Fruit fly (Drosophila melanogaster) whole organism, embryonic: ENCODE data around the gene CG32344.
A peak's percentile ranks its signal among the peaks of the same experiment; 100 is the strongest.

ENCODE experiments used
- Atf-2 ChIP-seq: fragments of 200-800 bp; sonication (Bioruptor generic); optimal IDR thresholded peaks from 2 replicates; lab custom pipeline; 2016; ENCODE audit warnings: missing biosample characterization, missing genetic modification characterization
- B-H1 ChIP-seq: fragments of 200-800 bp; sonication (Bioruptor generic); IDR thresholded peaks from 3 replicates; pipeline ENCODE4 v1.3.6; 2022; ENCODE audit warnings: missing biosample characterization, missing genetic modification characterization
- CG10147 ChIP-seq: fragments of 200-800 bp; sonication (Bioruptor generic); optimal IDR thresholded peaks from 2 replicates; lab custom pipeline; 2019; ENCODE audit warnings: missing biosample characterization, mild to moderate bottlenecking, missing genetic modification characterization, moderate library complexity
- CG10462 ChIP-seq: fragments of 200-800 bp; sonication (Bioruptor generic); optimal IDR thresholded peaks from 2 replicates; lab custom pipeline; 2016; ENCODE audit warnings: missing biosample characterization, missing genetic modification characterization
- CG10654 ChIP-seq: fragments of 200-800 bp; sonication (Bioruptor generic); optimal IDR thresholded peaks from 2 replicates; lab custom pipeline; 2016; ENCODE audit warnings: missing biosample characterization, missing genetic modification characterization
- CG11560 ChIP-seq: fragments of 200-800 bp; sonication (Bioruptor generic); IDR thresholded peaks from 3 replicates; pipeline ENCODE4 v1.3.6; 2022; ENCODE audit warnings: missing biosample characterization, missing genetic modification characterization
- CG12744 ChIP-seq: fragments of 200-800 bp; sonication (Bioruptor generic); optimal IDR thresholded peaks from 2 replicates; lab custom pipeline; 2016; ENCODE audit warnings: missing biosample characterization, missing genetic modification characterization
- CG15479 ChIP-seq: fragments of 200-800 bp; sonication (Bioruptor generic); optimal IDR thresholded peaks from 3 replicates; lab custom pipeline; 2019; ENCODE audit warnings: missing biosample characterization, mild to moderate bottlenecking, missing genetic modification characterization, moderate library complexity
- CG15514 ChIP-seq: fragments of 200-800 bp; sonication (Bioruptor generic); optimal IDR thresholded peaks from 3 replicates; lab custom pipeline; 2017; ENCODE audit warnings: missing biosample characterization, missing genetic modification characterization, mild to moderate bottlenecking, moderate library complexity, missing genetic modification reagents
- CG1602 ChIP-seq: fragments of 200-800 bp; sonication (Bioruptor generic); optimal IDR thresholded peaks from 3 replicates; lab custom pipeline; 2016; ENCODE audit warnings: missing biosample characterization, missing genetic modification characterization
- CG17359 ChIP-seq: fragments of 200-800 bp; sonication (Bioruptor generic); optimal IDR thresholded peaks from 3 replicates; lab custom pipeline; 2018; ENCODE audit warnings: missing biosample characterization, mild to moderate bottlenecking, missing genetic modification characterization, moderate library complexity
- CG18476 ChIP-seq: fragments of 200-800 bp; sonication (Bioruptor generic); optimal IDR thresholded peaks from 2 replicates; lab custom pipeline; 2016; ENCODE audit warnings: missing biosample characterization, mild to moderate bottlenecking, missing genetic modification characterization
- CG18764 ChIP-seq: fragments of 200-800 bp; sonication (Bioruptor generic); optimal IDR thresholded peaks from 3 replicates; lab custom pipeline; 2016; ENCODE audit warnings: missing biosample characterization, missing genetic modification characterization
- CG2712 ChIP-seq: fragments of 200-800 bp; optimal IDR thresholded peaks from 3 replicates; lab custom pipeline; 2019; ENCODE audit warnings: missing biosample characterization, mild to moderate bottlenecking, missing genetic modification characterization, moderate library complexity
- CG3281 ChIP-seq: fragments of 200-800 bp; sonication (Bioruptor generic); optimal IDR thresholded peaks from 3 replicates; lab custom pipeline; 2017; ENCODE audit warnings: missing biosample characterization, mild to moderate bottlenecking, missing genetic modification characterization
- CG33557 ChIP-seq: fragments of 200-800 bp; sonication (Bioruptor generic); optimal IDR thresholded peaks from 2 replicates; lab custom pipeline; 2019; ENCODE audit warnings: missing biosample characterization, mild to moderate bottlenecking, missing genetic modification characterization, moderate library complexity
- CG42726 ChIP-seq: fragments of 200-800 bp; sonication (Bioruptor generic); IDR thresholded peaks from 2 replicates; pipeline ENCODE4 v1.3.6; 2022; ENCODE audit warnings: missing biosample characterization, missing genetic modification characterization; ENCODE audit not compliant: partially characterized antibody
- CG7745 ChIP-seq: fragments of 200-800 bp; sonication (Bioruptor generic); optimal IDR thresholded peaks from 2 replicates; lab custom pipeline; 2018; ENCODE audit warnings: missing biosample characterization, mild to moderate bottlenecking, missing genetic modification characterization, moderate library complexity
- CG7839 ChIP-seq: fragments of 200-800 bp; sonication (Bioruptor generic); optimal IDR thresholded peaks from 3 replicates; lab custom pipeline; 2018; ENCODE audit warnings: missing biosample characterization, mild to moderate bottlenecking, missing genetic modification characterization, moderate library complexity
- CG7963 ChIP-seq: fragments of 200-800 bp; sonication (Bioruptor generic); IDR thresholded peaks from 3 replicates; pipeline ENCODE4 v1.3.6; 2022; ENCODE audit warnings: missing biosample characterization, missing genetic modification characterization; ENCODE audit not compliant: partially characterized antibody
- CG8359 ChIP-seq: fragments of 200-800 bp; sonication (Bioruptor generic); optimal IDR thresholded peaks from 2 replicates; lab custom pipeline; 2017; ENCODE audit warnings: missing biosample characterization, mild to moderate bottlenecking, missing genetic modification characterization, borderline replicate concordance
- CG9727 ChIP-seq: fragments of 200-800 bp; sonication (Bioruptor generic); optimal IDR thresholded peaks from 3 replicates; lab custom pipeline; 2017; ENCODE audit warnings: missing biosample characterization, mild to moderate bottlenecking, missing genetic modification characterization
- CrebB ChIP-seq: fragments of 200-800 bp; sonication (Bioruptor generic); optimal IDR thresholded peaks from 3 replicates; lab custom pipeline; 2018; ENCODE audit warnings: missing biosample characterization, mild to moderate bottlenecking, missing genetic modification characterization
- D ChIP-seq, 2 experiments: fragments of 200-800 bp in 1 of 2; fragments of >200 bp in 1 of 2; sonication (Bioruptor generic) in 1 of 2; optimal IDR thresholded peaks; 2 replicates in 1 of 2; 3 replicates in 1 of 2; lab custom pipeline; 2017; ENCODE audit warnings: mild to moderate bottlenecking in 1 of 2, missing biosample characterization in 1 of 2, missing genetic modification characterization in 1 of 2, missing genetic modification reagents in 1 of 2
- Dref ChIP-seq: fragments of 200-800 bp; sonication (Bioruptor generic); IDR thresholded peaks from 2 replicates; pipeline ENCODE4 v1.3.6; 2022; ENCODE audit warnings: missing biosample characterization, missing genetic modification characterization
- HLH54F ChIP-seq: fragments of 200-800 bp; sonication (Bioruptor generic); optimal IDR thresholded peaks from 3 replicates; lab custom pipeline; 2016; ENCODE audit warnings: missing biosample characterization, missing genetic modification characterization
- HLHmδ ChIP-seq: fragments of 200-800 bp; sonication (Bioruptor generic); optimal IDR thresholded peaks from 2 replicates; lab custom pipeline; 2018; ENCODE audit warnings: missing biosample characterization, mild to moderate bottlenecking, missing genetic modification characterization, moderate library complexity
- Hr51 ChIP-seq, 2 experiments: fragments of 200-800 bp; sonication (Bioruptor generic); optimal IDR thresholded peaks; 2 replicates in 1 of 2; 3 replicates in 1 of 2; lab custom pipeline; 2016 to 2018; ENCODE audit warnings: missing biosample characterization in 2 of 2, missing genetic modification characterization in 2 of 2, mild to moderate bottlenecking in 1 of 2, moderate library complexity in 1 of 2
- Lhr ChIP-seq: fragments of 200-800 bp; sonication (Bioruptor generic); optimal IDR thresholded peaks from 3 replicates; lab custom pipeline; 2017; ENCODE audit warnings: mild to moderate bottlenecking, missing biosample characterization, missing genetic modification reagents, missing genetic modification characterization
- Max ChIP-seq: fragments of 200-800 bp; sonication (Bioruptor generic); optimal IDR thresholded peaks from 2 replicates; lab custom pipeline; 2016; ENCODE audit warnings: missing biosample characterization, mild to moderate bottlenecking, missing genetic modification characterization
- Myb ChIP-seq: fragments of 200-800 bp; sonication (Bioruptor generic); optimal IDR thresholded peaks from 2 replicates; lab custom pipeline; 2016; ENCODE audit warnings: missing biosample characterization, missing genetic modification characterization
- Oaz ChIP-seq: fragments of 200-800 bp; sonication (Bioruptor generic); IDR thresholded peaks from 2 replicates; pipeline ENCODE4 v1.3.6; 2022; ENCODE audit warnings: missing biosample characterization, missing genetic modification characterization
- YL-1 ChIP-seq: fragments of 200-800 bp; sonication (Bioruptor generic); optimal IDR thresholded peaks from 3 replicates; lab custom pipeline; 2017; ENCODE audit warnings: missing biosample characterization, mild to moderate bottlenecking, missing genetic modification characterization
- bowl ChIP-seq: fragments of 200-800 bp; sonication (Bioruptor generic); IDR thresholded peaks from 2 replicates; pipeline ENCODE4 v1.3.6; 2022; ENCODE audit warnings: missing biosample characterization, missing genetic modification characterization
- cad ChIP-seq: fragments of >200 bp; optimal IDR thresholded peaks from 2 replicates; lab custom pipeline; 2017; ENCODE audit warnings: missing biosample characterization, missing genetic modification characterization
- disco-r ChIP-seq: fragments of 200-800 bp; sonication (Bioruptor generic); optimal IDR thresholded peaks from 2 replicates; lab custom pipeline; 2016; ENCODE audit warnings: missing biosample characterization, missing genetic modification characterization
- dmrt99B ChIP-seq: fragments of 200-800 bp; sonication (Bioruptor generic); optimal IDR thresholded peaks from 2 replicates; lab custom pipeline; 2018; ENCODE audit warnings: missing biosample characterization, mild to moderate bottlenecking, missing genetic modification characterization, moderate library complexity
- jigr1 ChIP-seq: fragments of 200-800 bp; sonication (Bioruptor generic); IDR thresholded peaks from 3 replicates; pipeline ENCODE4 v1.3.6; 2022; ENCODE audit warnings: missing biosample characterization, missing genetic modification characterization
- kni ChIP-seq: fragments of 200-800 bp; sonication (Bioruptor generic); optimal IDR thresholded peaks from 3 replicates; lab custom pipeline; 2017; ENCODE audit warnings: mild to moderate bottlenecking, missing biosample characterization, missing genetic modification reagents, missing genetic modification characterization
- maf-S ChIP-seq: fragments of 200-800 bp; sonication (Bioruptor generic); optimal IDR thresholded peaks from 2 replicates; lab custom pipeline; 2016; ENCODE audit warnings: missing biosample characterization, missing genetic modification characterization
- nau ChIP-seq: fragments of 200-800 bp; sonication (Bioruptor generic); optimal IDR thresholded peaks from 3 replicates; lab custom pipeline; 2017; ENCODE audit warnings: missing biosample characterization, mild to moderate bottlenecking, missing genetic modification characterization, missing genetic modification reagents
- org-1 ChIP-seq: fragments of 200-800 bp; sonication (Bioruptor generic); optimal IDR thresholded peaks from 2 replicates; lab custom pipeline; 2017; ENCODE audit warnings: missing biosample characterization, missing genetic modification characterization
- sd ChIP-seq: fragments of 200-800 bp; sonication (Bioruptor generic); optimal IDR thresholded peaks from 3 replicates; lab custom pipeline; 2018; ENCODE audit warnings: missing biosample characterization, mild to moderate bottlenecking, missing genetic modification characterization, moderate library complexity
- sima ChIP-seq: fragments of 200-800 bp; sonication (Bioruptor generic); optimal IDR thresholded peaks from 2 replicates; lab custom pipeline; 2016; ENCODE audit warnings: missing biosample characterization, missing genetic modification characterization
- sr ChIP-seq: fragments of 200-800 bp; sonication (Bioruptor generic); IDR thresholded peaks from 3 replicates; pipeline ENCODE4 v1.3.6; 2022; ENCODE audit warnings: missing biosample characterization, missing genetic modification characterization
- trem ChIP-seq: fragments of 200-800 bp; optimal IDR thresholded peaks from 3 replicates; lab custom pipeline; 2019; ENCODE audit warnings: missing biosample characterization, mild to moderate bottlenecking, missing genetic modification characterization, moderate library complexity
- unc-4 ChIP-seq: fragments of 200-800 bp; sonication (Bioruptor generic); IDR thresholded peaks from 2 replicates; pipeline ENCODE4 v1.3.6; 2022; ENCODE audit warnings: missing biosample characterization, missing genetic modification characterization; ENCODE audit not compliant: partially characterized antibody
- usp ChIP-seq: fragments of >200 bp; optimal IDR thresholded peaks from 2 replicates; lab custom pipeline; 2017; ENCODE audit warnings: missing biosample characterization, missing genetic modification characterization

The CG32344 gene

dm6 chr3L:319145-320009 lies 5.1 kb downstream of the CG32344 start, which contains the start of gene fwd (continued):
- peak; percentile 33 for TF ChIP-seq HLHmδ
- peak; percentile 87 for TF ChIP-seq CG15479
- TF ChIP-seq D (optimal IDR thresholded peaks at IDR 0.05; lab: Kevin White, UChicago) = peak; percentile 96
- TF ChIP-seq D (GFP tag; optimal IDR thresholded peaks at IDR 0.05; lab: Kevin White, UChicago) = peak; percentile 62
- TF ChIP-seq CG3281 (GFP tag; lab: Kevin White, UChicago) = peak; percentile 42
- no peak for TF ChIP-seq HLH54F (GFP tag; lab: Kevin White, UChicago)
- no peak for TF ChIP-seq CG8359
- no peak for TF ChIP-seq usp
- TF ChIP-seq jigr1 (GFP tag; lab: Robert Waterston, UW) = no peak
- no peak for TF ChIP-seq CG1602 (GFP tag; lab: Kevin White, UChicago)
- TF ChIP-seq B-H1 (GFP tag; lab: Robert Waterston, UW) = no peak
- peak; percentile 81 for TF ChIP-seq CG15514
- no peak for TF ChIP-seq bowl
- TF ChIP-seq org-1 (GFP tag; lab: Kevin White, UChicago) = no peak
- TF ChIP-seq Oaz (GFP tag; lab: Robert Waterston, UW) = no peak
- peak in 1 of 2 experiments; percentile 54 for TF ChIP-seq Hr51 (GFP tag; optimal IDR thresholded peaks at IDR 0.05; lab: Kevin White, UChicago)
- peak; percentile 81 for TF ChIP-seq trem
- peak; percentile 98 for TF ChIP-seq Myb (GFP tag; lab: Kevin White, UChicago)
- TF ChIP-seq sima = no peak
- TF ChIP-seq sd (tag; lab: Kevin White, UChicago) = peak; percentile 16
- TF ChIP-seq CG11560 (tag; lab: Robert Waterston, UW) = no peak
- no peak for TF ChIP-seq disco-r (GFP tag; lab: Kevin White, UChicago)
- peak; percentile 63 for TF ChIP-seq nau (GFP tag; lab: Kevin White, UChicago)
- TF ChIP-seq Max (GFP tag; lab: Kevin White, UChicago) = peak; percentile 44
- TF ChIP-seq CG18764 (GFP tag; lab: Kevin White, UChicago) = peak; percentile 65
- TF ChIP-seq CG10147 (GFP tag; lab: Kevin White, UChicago) = no peak
- peak; percentile 54 for TF ChIP-seq CG9727 (GFP tag; lab: Kevin White, UChicago)
- TF ChIP-seq Atf-2 (GFP tag; lab: Kevin White, UChicago) = no peak
- peak; percentile 97 for TF ChIP-seq YL-1 (GFP tag; lab: Kevin White, UChicago)
- no peak for TF ChIP-seq maf-S (GFP tag; lab: Kevin White, UChicago)
- TF ChIP-seq CG17359 (tag; lab: Kevin White, UChicago) = no peak
- peak; percentile 41 for TF ChIP-seq CG2712 (tag; lab: Kevin White, UChicago)
- TF ChIP-seq Lhr (GFP tag; lab: Kevin White, UChicago) = peak; percentile 78
- peak; percentile 74 for TF ChIP-seq CG42726 (GFP tag; lab: Robert Waterston, UW)
- 0 out of 2 replicates have a peak, but pooled peaks have one; percentile 20 for TF ChIP-seq unc-4 (GFP tag; lab: Robert Waterston, UW)
- TF ChIP-seq dmrt99B (tag; lab: Kevin White, UChicago) = no peak
- peak; percentile 24 for TF ChIP-seq CrebB (tag; lab: Kevin White, UChicago)
- no peak for TF ChIP-seq CG10654 (GFP tag; lab: Kevin White, UChicago)
- TF ChIP-seq CG33557 (GFP tag; lab: Kevin White, UChicago) = peak; percentile 54
- TF ChIP-seq CG7745 (tag; lab: Kevin White, UChicago) = no peak
- TF ChIP-seq kni (GFP tag; lab: Kevin White, UChicago) = peak; percentile 34
- no peak for TF ChIP-seq CG18476
- TF ChIP-seq CG12744 (GFP tag; lab: Kevin White, UChicago) = no peak
- no peak for TF ChIP-seq sr
- no peak for TF ChIP-seq CG10462 (GFP tag; lab: Kevin White, UChicago)
- TF ChIP-seq CG7963 (GFP tag; lab: Robert Waterston, UW) = no peak
- TF ChIP-seq CG7839 = peak; percentile 40
- peak; percentile 49 for TF ChIP-seq Dref (GFP tag; lab: Robert Waterston, UW)
- peak; percentile 40 for TF ChIP-seq cad (GFP tag; lab: Kevin White, UChicago)
